Fruit fly (Drosophila melanogaster): ENCODE results near the gene Cpr65Ax1.
"Not testable (repeated sequence)": the region's sequence is repeated elsewhere in the genome, so short reads cannot be mapped to it uniquely, and the experiment has no call there.

Cpr65Ax1 gene

DNA sequence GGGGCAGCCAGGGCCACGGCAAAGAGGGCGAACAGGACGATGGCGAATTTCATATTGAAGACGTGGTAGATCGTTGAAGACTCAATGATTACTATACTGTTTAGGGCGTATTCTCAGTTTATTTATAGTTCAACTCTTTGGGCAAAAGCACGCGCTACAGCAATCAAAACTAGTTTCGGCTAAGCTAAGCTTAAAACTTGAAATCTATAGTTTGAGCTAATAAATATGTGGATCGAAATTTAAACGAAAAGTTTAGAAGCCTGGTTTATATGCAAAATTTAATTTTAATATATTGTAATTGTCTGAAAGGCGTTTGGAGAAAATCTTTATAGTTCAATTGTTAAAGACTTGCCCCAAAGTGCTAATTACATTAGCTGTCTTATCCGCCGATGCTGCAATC is at the start of gene Cpr65Ax1:
Gene Cpr65Ax1 (minus strand): TSS at position 101 of the 400 bp plus-strand sequence.
- not testable (repeated sequence) for TF ChIP-seq Awh (GFP tag; IDR thresholded peaks at IDR 0.05); NfI (GFP tag; optimal IDR thresholded peaks at IDR 0.05); ttk (GFP tag; IDR thresholded peaks at IDR 0.05)

DNA sequence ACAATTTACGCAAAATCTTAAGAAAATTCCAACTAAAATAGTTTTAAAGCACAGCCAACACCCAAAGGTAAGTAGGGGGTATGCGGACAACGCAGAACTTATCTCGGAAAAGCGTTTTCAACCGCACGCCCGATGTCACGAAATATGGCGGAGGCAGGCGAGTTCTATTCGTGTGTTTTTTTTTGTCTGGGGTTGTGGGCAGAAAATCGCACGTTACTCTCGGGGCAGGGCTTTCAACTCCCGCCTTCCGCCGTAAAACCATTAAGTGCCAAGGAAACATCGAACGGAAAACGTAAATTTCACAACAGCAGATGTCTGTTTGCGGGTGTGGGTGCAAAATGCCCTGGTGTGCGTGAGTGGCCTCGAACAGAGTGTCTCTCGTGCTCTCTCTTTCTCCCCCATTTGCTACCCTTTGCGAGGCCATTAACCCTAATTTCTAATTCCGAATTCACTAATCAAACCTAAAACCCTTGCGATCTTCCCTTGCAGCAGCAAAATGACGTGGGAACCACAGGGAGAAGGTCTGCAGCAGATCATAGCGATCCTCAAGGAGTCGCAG is 45.8 kb upstream of the Cpr65Ax1 start:
- TF ChIP-seq CG11456 (GFP tag; IDR thresholded peaks at IDR 0.05), result no peak
- TF ChIP-seq CG3847 (GFP tag; IDR thresholded peaks at IDR 0.05), result no peak
- no peak for TF ChIP-seq CG8765 (GFP tag; IDR thresholded peaks at IDR 0.05)
- TF ChIP-seq chif (GFP tag; optimal IDR thresholded peaks at IDR 0.05), result no peak
- TF ChIP-seq sna (GFP tag; IDR thresholded peaks at IDR 0.05; ENCODE audit: partially characterized antibody), result no peak
- TF ChIP-seq CG7556 (GFP tag; optimal IDR thresholded peaks at IDR 0.05), result no peak
- no peak for TF ChIP-seq org-1 (GFP tag; optimal IDR thresholded peaks at IDR 0.05)
- no peak for TF ChIP-seq CG13424 (tag; optimal IDR thresholded peaks at IDR 0.05)
- TF ChIP-seq Hr51 (GFP tag; optimal IDR thresholded peaks at IDR 0.05), result no peak
- TF ChIP-seq da (GFP tag; optimal IDR thresholded peaks at IDR 0.05), result no peak
- no peak for TF ChIP-seq eyg (GFP tag; optimal IDR thresholded peaks at IDR 0.05)
- no peak for TF ChIP-seq ap (GFP tag; IDR thresholded peaks at IDR 0.05)
- no peak for TF ChIP-seq gfzf (GFP tag; optimal IDR thresholded peaks at IDR 0.05)
- TF ChIP-seq Jarid2 (GFP tag; optimal IDR thresholded peaks at IDR 0.05), result no peak
- TF ChIP-seq CG34422 (GFP tag; IDR thresholded peaks at IDR 0.05), result peak; percentile 17; the same call in 1 of the 3 replicates
- TF ChIP-seq NfI (GFP tag; optimal IDR thresholded peaks at IDR 0.05), result no peak
- TF ChIP-seq H15 (GFP tag; IDR thresholded peaks at IDR 0.05), result no peak
- TF ChIP-seq zf30C (GFP tag; optimal IDR thresholded peaks at IDR 0.05), result no peak
- no peak for TF ChIP-seq odd (GFP tag; optimal IDR thresholded peaks at IDR 0.05)
- TF ChIP-seq phol (tag; optimal IDR thresholded peaks at IDR 0.05), result peak; percentile 70
- no peak for TF ChIP-seq nerfin-1 (tag; optimal IDR thresholded peaks at IDR 0.05)
- no peak for TF ChIP-seq CG2889 (GFP tag; IDR thresholded peaks at IDR 0.05)
- TF ChIP-seq Dref (GFP tag; IDR thresholded peaks at IDR 0.05), result no peak
- peak; percentile 68 for TF ChIP-seq CG4617 (GFP tag; optimal IDR thresholded peaks at IDR 0.05; ENCODE audit: borderline replicate concordance)
- no peak for TF ChIP-seq CG32767 (GFP tag; IDR thresholded peaks at IDR 0.05)
- TF ChIP-seq E2f1 (GFP tag; IDR thresholded peaks at IDR 0.05), result no peak
- TF ChIP-seq Nf-YA (GFP tag; IDR thresholded peaks at IDR 0.05), result no peak
- no peak for TF ChIP-seq run (tag; optimal IDR thresholded peaks at IDR 0.05)
- TF ChIP-seq Scr (GFP tag; IDR thresholded peaks at IDR 0.05; ENCODE audit: partially characterized antibody), result 0 out of 2 replicates have a peak, but pooled peaks have one; percentile 44
- TF ChIP-seq grau (tag; optimal IDR thresholded peaks at IDR 0.05), result no peak
- TF ChIP-seq pfk (GFP tag; optimal IDR thresholded peaks at IDR 0.05), result no peak
- TF ChIP-seq ftz-f1 (GFP tag; optimal IDR thresholded peaks at IDR 0.05), result peak; percentile 95
- TF ChIP-seq pho (GFP tag; optimal IDR thresholded peaks at IDR 0.05), result no peak
- no peak for TF ChIP-seq CG2199 (GFP tag; IDR thresholded peaks at IDR 0.05)
- no peak for TF ChIP-seq mam (GFP tag; optimal IDR thresholded peaks at IDR 0.05)
- peak; percentile 24 for TF ChIP-seq YL-1 (GFP tag; optimal IDR thresholded peaks at IDR 0.05)
- no peak for TF ChIP-seq CG16779 (GFP tag; IDR thresholded peaks at IDR 0.05)
- no peak for TF ChIP-seq wor (GFP tag; IDR thresholded peaks at IDR 0.05)
- no peak for TF ChIP-seq CG8924 (tag; optimal IDR thresholded peaks at IDR 0.05)
- TF ChIP-seq inv (GFP tag; IDR thresholded peaks at IDR 0.05; ENCODE audit: partially characterized antibody), result 0 out of 2 replicates have a peak, but pooled peaks have one; percentile 4
- TF ChIP-seq Lpt (GFP tag; optimal IDR thresholded peaks at IDR 0.05), result no peak
- no peak for TF ChIP-seq CG12769 (tag; optimal IDR thresholded peaks at IDR 0.05)
- no peak for TF ChIP-seq Dek (tag; optimal IDR thresholded peaks at IDR 0.05)
- TF ChIP-seq Sin3A (optimal IDR thresholded peaks at IDR 0.05), result peak; percentile 51
- no peak for TF ChIP-seq repo (GFP tag; optimal IDR thresholded peaks at IDR 0.05)
- TF ChIP-seq CG12155 (GFP tag; optimal IDR thresholded peaks at IDR 0.05), result no peak
- TF ChIP-seq br (optimal IDR thresholded peaks at IDR 0.05), result no peak
- no peak for TF ChIP-seq CG13775 (GFP tag; optimal IDR thresholded peaks at IDR 0.05)
